Worm (Caenorhabditis elegans) whole organism, L1 larva: ENCODE data around the gene ttc-7.
A peak's percentile ranks its signal among the peaks of the same experiment; 100 is the strongest.

Source experiments
- C16A3.4 ChIP-seq: fragments of 150-350 bp; optimal IDR thresholded peaks from 2 replicates; lab custom pipeline; 2014; ENCODE audit warnings: missing biosample characterization, missing genetic modification characterization
- aha-1 ChIP-seq: fragments of 150-350 bp; optimal IDR thresholded peaks from 2 replicates; lab custom pipeline; 2014; ENCODE audit warnings: missing biosample characterization, missing genetic modification characterization
- blmp-1 ChIP-seq: fragments of 150-350 bp; optimal IDR thresholded peaks from 2 replicates; lab custom pipeline; 2014; ENCODE audit warnings: missing biosample characterization, missing genetic modification characterization
- ceh-8 ChIP-seq: fragments of 200-800 bp; sonication (Bioruptor generic); optimal IDR thresholded peaks from 2 replicates; lab custom pipeline; 2018; ENCODE audit warnings: mild to moderate bottlenecking, missing genetic modification characterization, moderate library complexity, missing compliant biosample characterization
- ceh-82 ChIP-seq, 3 experiments: fragments of 150-350 bp in 1 of 3; sonication (generic microtip) in 2 of 3; optimal IDR thresholded peaks; 2 replicates each; lab custom pipeline; 2014 to 2017; ENCODE audit warnings: missing biosample characterization in 3 of 3, missing genetic modification characterization in 3 of 3
- dsc-1 ChIP-seq: sonication (generic microtip); optimal IDR thresholded peaks from 2 replicates; lab custom pipeline; 2016; ENCODE audit warnings: mild to moderate bottlenecking, missing genetic modification characterization, missing compliant biosample characterization
- egl-13 ChIP-seq: sonication (generic microtip); optimal IDR thresholded peaks from 2 replicates; lab custom pipeline; 2016; ENCODE audit warnings: missing genotype, missing genetic modification reagents, missing genetic modification characterization, missing compliant biosample characterization
- ets-5 ChIP-seq: fragments of 200-800 bp; sonication (Bioruptor generic); IDR thresholded peaks from 2 replicates; pipeline ENCODE4 v1.3.6; 2022; ENCODE audit warnings: missing genetic modification characterization, missing compliant biosample characterization
- fkh-10 ChIP-seq: sonication (generic microtip); optimal IDR thresholded peaks from 2 replicates; lab custom pipeline; 2017; ENCODE audit warnings: missing biosample characterization, missing genetic modification reagents, missing genetic modification characterization
- fkh-4 ChIP-seq: sonication (generic microtip); optimal IDR thresholded peaks from 2 replicates; lab custom pipeline; 2016; ENCODE audit warnings: missing compliant biosample characterization, missing genetic modification characterization, borderline replicate concordance
- fkh-8 ChIP-seq: sonication (generic microtip); optimal IDR thresholded peaks from 2 replicates; lab custom pipeline; 2016; ENCODE audit warnings: mild to moderate bottlenecking, missing genetic modification characterization, missing compliant biosample characterization
- fos-1 ChIP-seq: fragments of 150-350 bp; optimal IDR thresholded peaks from 2 replicates; lab custom pipeline; 2014; ENCODE audit warnings: missing biosample characterization, missing genetic modification characterization
- hlh-17 ChIP-seq: fragments of 200-800 bp; sonication (Bioruptor generic); optimal IDR thresholded peaks from 2 replicates; lab custom pipeline; 2018; ENCODE audit warnings: missing genetic modification characterization, mild to moderate bottlenecking, missing compliant biosample characterization, moderate library complexity, borderline replicate concordance
- hpl-2 ChIP-seq: fragments of 150-350 bp; optimal IDR thresholded peaks from 2 replicates; lab custom pipeline; 2014; ENCODE audit warnings: missing biosample characterization, missing genetic modification reagents, missing genetic modification characterization
- lin-13 ChIP-seq: fragments of 150-350 bp; optimal IDR thresholded peaks from 2 replicates; lab custom pipeline; 2014; ENCODE audit warnings: missing biosample characterization, missing genetic modification reagents, missing genetic modification characterization
- lin-14 ChIP-seq: fragments of 200-800 bp; sonication (Bioruptor generic); optimal IDR thresholded peaks from 2 replicates; lab custom pipeline; 2018; ENCODE audit warnings: mild to moderate bottlenecking, missing genetic modification characterization, moderate library complexity, missing compliant biosample characterization
- lin-15B ChIP-seq: fragments of 150-350 bp; sonication (generic microtip); optimal IDR thresholded peaks from 3 replicates; lab custom pipeline; 2014; ENCODE audit warnings: missing biosample characterization, missing genetic modification characterization
- lsy-2 ChIP-seq, 2 experiments: fragments of 150-350 bp; optimal IDR thresholded peaks; 2 replicates each; lab custom pipeline; 2014; ENCODE audit warnings: missing biosample characterization in 2 of 2, missing genetic modification characterization in 2 of 2
- mab-9 ChIP-seq: fragments of 200-800 bp; sonication (Bioruptor generic); IDR thresholded peaks from 2 replicates; pipeline ENCODE4 v1.3.6; 2022; ENCODE audit warnings: missing genetic modification reagents, missing genetic modification characterization, missing compliant biosample characterization
- mef-2 ChIP-seq: fragments of 150-350 bp; optimal IDR thresholded peaks from 2 replicates; lab custom pipeline; 2014; ENCODE audit warnings: missing biosample characterization, missing genetic modification characterization
- mep-1 ChIP-seq: fragments of 150-350 bp; optimal IDR thresholded peaks from 2 replicates; lab custom pipeline; 2014; ENCODE audit warnings: missing biosample characterization, missing genetic modification characterization
- nhr-11 ChIP-seq: fragments of 150-350 bp; optimal IDR thresholded peaks from 2 replicates; lab custom pipeline; 2014; ENCODE audit warnings: missing biosample characterization, missing genetic modification characterization
- nhr-12 ChIP-seq: sonication (generic microtip); optimal IDR thresholded peaks from 2 replicates; lab custom pipeline; 2017; ENCODE audit warnings: missing biosample characterization, missing genetic modification characterization
- nhr-19 ChIP-seq: fragments of 200-800 bp; sonication (Bioruptor generic); conservative IDR thresholded peaks from 2 replicates; pipeline ENCODE4 v1.3.6; 2022; ENCODE audit warnings: missing genetic modification characterization, missing compliant biosample characterization
- nhr-20 ChIP-seq: sonication (generic microtip); optimal IDR thresholded peaks from 2 replicates; lab custom pipeline; 2016; ENCODE audit warnings: mild to moderate bottlenecking, missing genetic modification characterization, missing compliant biosample characterization
- nhr-28 ChIP-seq: fragments of 150-350 bp; optimal IDR thresholded peaks from 2 replicates; lab custom pipeline; 2014; ENCODE audit warnings: missing biosample characterization, missing genetic modification characterization
- nhr-47 ChIP-seq: sonication (generic microtip); optimal IDR thresholded peaks from 2 replicates; lab custom pipeline; 2016; ENCODE audit warnings: mild to moderate bottlenecking, missing genetic modification characterization, moderate library complexity, missing compliant biosample characterization
- nhr-71 ChIP-seq: sonication (generic microtip); optimal IDR thresholded peaks from 2 replicates; lab custom pipeline; 2016; ENCODE audit warnings: mild to moderate bottlenecking, missing genetic modification characterization, moderate library complexity, missing compliant biosample characterization
- nhr-76 ChIP-seq: sonication (generic microtip); optimal IDR thresholded peaks from 2 replicates; lab custom pipeline; 2017; ENCODE audit warnings: missing biosample characterization, missing genetic modification characterization
- nhr-77 ChIP-seq: fragments of 150-350 bp; optimal IDR thresholded peaks from 2 replicates; lab custom pipeline; 2014; ENCODE audit warnings: missing biosample characterization, missing genetic modification characterization
- nhr-85 ChIP-seq: sonication (generic microtip); peaks from one replicate; lab custom pipeline; 2016; ENCODE audit warnings: missing genetic modification characterization, inconsistent platforms, missing compliant biosample characterization
- nhr-90 ChIP-seq: sonication (generic microtip); optimal IDR thresholded peaks from 2 replicates; lab custom pipeline; 2016; ENCODE audit warnings: mild to moderate bottlenecking, missing genetic modification characterization, missing compliant biosample characterization; ENCODE audit not compliant: poor library complexity
- pag-3 ChIP-seq: sonication (generic microtip); optimal IDR thresholded peaks from 2 replicates; lab custom pipeline; 2017; ENCODE audit warnings: missing genetic modification characterization, mild to moderate bottlenecking, missing compliant biosample characterization, antibody characterized with exemption, borderline replicate concordance; ENCODE audit not compliant: insufficient read depth
- pax-3 ChIP-seq: fragments of 200-800 bp; sonication (Bioruptor generic); optimal IDR thresholded peaks from 2 replicates; lab custom pipeline; 2018; ENCODE audit warnings: mild to moderate bottlenecking, missing genetic modification characterization, moderate library complexity, missing compliant biosample characterization
- rnt-1 ChIP-seq: sonication (generic microtip); optimal IDR thresholded peaks from 2 replicates; lab custom pipeline; 2016; ENCODE audit warnings: mild to moderate bottlenecking, missing genetic modification characterization, moderate library complexity, missing compliant biosample characterization
- skn-1 ChIP-seq: fragments of 150-350 bp; optimal IDR thresholded peaks from 2 replicates; lab custom pipeline; 2014; ENCODE audit warnings: missing biosample characterization, missing genetic modification characterization
- sox-4 ChIP-seq: sonication (generic microtip); optimal IDR thresholded peaks from 2 replicates; lab custom pipeline; 2016; ENCODE audit warnings: missing genetic modification characterization, missing compliant biosample characterization
- sptf-1 ChIP-seq: fragments of 150-350 bp; optimal IDR thresholded peaks from 2 replicates; lab custom pipeline; 2014; ENCODE audit warnings: missing biosample characterization, missing genetic modification characterization
- swsn-7 ChIP-seq: sonication (generic microtip); optimal IDR thresholded peaks from 2 replicates; lab custom pipeline; 2016; ENCODE audit warnings: missing genetic modification characterization, missing compliant biosample characterization
- tbx-2 ChIP-seq: sonication (generic microtip); optimal IDR thresholded peaks from 2 replicates; lab custom pipeline; 2016; ENCODE audit warnings: missing genetic modification characterization, missing compliant biosample characterization
- unc-130 ChIP-seq: fragments of 150-350 bp; optimal IDR thresholded peaks from 2 replicates; lab custom pipeline; 2017; ENCODE audit warnings: missing biosample characterization, missing genetic modification characterization, inconsistent platforms
- unc-62 ChIP-seq: fragments of 150-350 bp; optimal IDR thresholded peaks from 2 replicates; lab custom pipeline; 2014; ENCODE audit warnings: missing biosample characterization, missing genetic modification reagents, missing genetic modification characterization
- unc-86 ChIP-seq: sonication (generic microtip); optimal IDR thresholded peaks from 2 replicates; lab custom pipeline; 2016; ENCODE audit warnings: missing genetic modification characterization, missing compliant biosample characterization
- vab-15 ChIP-seq: sonication (generic microtip); optimal IDR thresholded peaks from 2 replicates; lab custom pipeline; 2017; ENCODE audit warnings: missing genotype, mild to moderate bottlenecking, missing genetic modification characterization, missing compliant biosample characterization
- zag-1 ChIP-seq: fragments of 150-350 bp; optimal IDR thresholded peaks from 2 replicates; lab custom pipeline; 2014; ENCODE audit warnings: missing biosample characterization, missing genetic modification characterization
- zip-4 ChIP-seq: fragments of 200-800 bp; sonication (Bioruptor generic); optimal IDR thresholded peaks from 2 replicates; lab custom pipeline; 2018; ENCODE audit warnings: mild to moderate bottlenecking, missing genetic modification characterization, moderate library complexity, missing compliant biosample characterization
- ztf-11 ChIP-seq, 2 experiments: sonication (generic microtip); optimal IDR thresholded peaks; 2 replicates each; lab custom pipeline; 2016 to 2017; ENCODE audit warnings: missing genetic modification characterization in 2 of 2, missing biosample characterization in 1 of 2, missing compliant biosample characterization in 1 of 2

Gene ttc-7

ce11 chrIII:1922516-1922915 lies 62.3 kb downstream of the ttc-7 start:
- peak; percentile 52 for TF ChIP-seq nhr-11
- TF ChIP-seq nhr-47: peak; percentile 87
- TF ChIP-seq pax-3: peak; percentile 78
- no peak for TF ChIP-seq C16A3.4 (tag; lab: Kevin White, UChicago)
- peak; percentile 99 for TF ChIP-seq dsc-1 (tag; lab: Kevin White, UChicago)
- TF ChIP-seq rnt-1: no peak
- peak; percentile 60 for TF ChIP-seq fos-1
- no peak for TF ChIP-seq aha-1 (tag; lab: Kevin White, UChicago)
- TF ChIP-seq swsn-7 (tag; lab: Kevin White, UChicago): peak; percentile 34
- peak; percentile 73 for TF ChIP-seq nhr-71 (tag; lab: Kevin White, UChicago)
- TF ChIP-seq ceh-8 (GFP tag; lab: Kevin White, UChicago): peak; percentile 42
- peak in 1 of 2 experiments; percentile 39 for TF ChIP-seq lsy-2 (tag; optimal IDR thresholded peaks at IDR 0.05; lab: Kevin White, UChicago)
- peak; percentile 26 for TF ChIP-seq nhr-20
- TF ChIP-seq mep-1: no peak
- TF ChIP-seq nhr-85 (tag; lab: Kevin White, UChicago): peak; percentile 42
- peak; percentile 83 for TF ChIP-seq fkh-4 (tag; lab: Kevin White, UChicago)
- peak; percentile 11 for TF ChIP-seq blmp-1
- peak; percentile 88 for TF ChIP-seq fkh-8 (tag; lab: Kevin White, UChicago)
- TF ChIP-seq nhr-19 (GFP tag; lab: Robert Waterston, UW): no peak
- TF ChIP-seq lin-14 (GFP tag; lab: Kevin White, UChicago): peak; percentile 36
- TF ChIP-seq egl-13 (tag; lab: Kevin White, UChicago): peak; percentile 84
- TF ChIP-seq sox-4 (tag; lab: Kevin White, UChicago): peak; percentile 87

- peak; percentile 45 for TF ChIP-seq zag-1 (tag; lab: Kevin White, UChicago)
- peak; percentile 97 for TF ChIP-seq tbx-2 (tag; lab: Kevin White, UChicago)
- no peak for TF ChIP-seq nhr-12 (tag; lab: Kevin White, UChicago)
- TF ChIP-seq nhr-71 (tag; lab: Kevin White, UChicago): peak; percentile 99
- TF ChIP-seq nhr-19 (GFP tag; lab: Robert Waterston, UW): peak; percentile 96
- peak; percentile 100 for TF ChIP-seq nhr-85 (tag; lab: Kevin White, UChicago)
- peak; percentile 87 to 88 for TF ChIP-seq lsy-2 (tag; optimal IDR thresholded peaks at IDR 0.05; lab: Kevin White, UChicago)
- peak; percentile 56 to 83 (median 82) for TF ChIP-seq ceh-82 (tag; optimal IDR thresholded peaks at IDR 0.05; lab: Kevin White, UChicago)
- TF ChIP-seq nhr-90: peak; percentile 91
- peak; percentile 56 for TF ChIP-seq unc-130 (tag; lab: Kevin White, UChicago)
- TF ChIP-seq mab-9: peak; percentile 83
- peak; percentile 5 for TF ChIP-seq lin-15B (tag; lab: Kevin White, UChicago)
- peak; percentile 100 for TF ChIP-seq lin-14 (GFP tag; lab: Kevin White, UChicago)
- TF ChIP-seq vab-15 (tag; lab: Kevin White, UChicago): peak; percentile 70
- TF ChIP-seq hpl-2 (GFP tag; lab: Kevin White, UChicago): no peak
- no peak for TF ChIP-seq nhr-28
- TF ChIP-seq nhr-77: peak; percentile 89
- TF ChIP-seq lin-13: peak; percentile 84
- TF ChIP-seq egl-13 (tag; lab: Kevin White, UChicago): peak; percentile 82
- peak; percentile 60 for TF ChIP-seq zip-4 (GFP tag; lab: Kevin White, UChicago)
- TF ChIP-seq nhr-11: peak; percentile 74
- TF ChIP-seq skn-1 (tag; lab: Kevin White, UChicago): peak; percentile 95
- TF ChIP-seq sox-4 (tag; lab: Kevin White, UChicago): peak; percentile 84
- TF ChIP-seq fkh-10 (GFP tag; lab: Kevin White, UChicago): peak; percentile 92
- peak; percentile 91 for TF ChIP-seq blmp-1
- no peak for TF ChIP-seq hlh-17 (GFP tag; lab: Kevin White, UChicago)
- TF ChIP-seq mef-2 (tag; lab: Kevin White, UChicago): peak; percentile 78
- peak; percentile 94 for TF ChIP-seq rnt-1
- TF ChIP-seq ets-5: no peak
- peak; percentile 82 for TF ChIP-seq unc-62 (GFP tag; lab: Kevin White, UChicago)
- no peak for TF ChIP-seq nhr-76
- peak; percentile 96 for TF ChIP-seq unc-86 (tag; lab: Kevin White, UChicago)
- TF ChIP-seq swsn-7 (tag; lab: Kevin White, UChicago): peak; percentile 93
- TF ChIP-seq pag-3 (tag; lab: Kevin White, UChicago): no peak
- TF ChIP-seq sptf-1 (tag; lab: Kevin White, UChicago): no peak
- peak; percentile 74 for TF ChIP-seq C16A3.4 (tag; lab: Kevin White, UChicago)
- peak; percentile 60 for TF ChIP-seq mep-1
- TF ChIP-seq ztf-11 (tag; optimal IDR thresholded peaks at IDR 0.05; lab: Kevin White, UChicago): peak in 1 of 2 experiments; percentile 74
Measured at ce11 chrIII:1923419-1924318, 63.4 kb downstream of the ttc-7 start.
